Worm (Caenorhabditis elegans): ENCODE measurements around the gene tatn-1.

Gene tatn-1

DNA sequence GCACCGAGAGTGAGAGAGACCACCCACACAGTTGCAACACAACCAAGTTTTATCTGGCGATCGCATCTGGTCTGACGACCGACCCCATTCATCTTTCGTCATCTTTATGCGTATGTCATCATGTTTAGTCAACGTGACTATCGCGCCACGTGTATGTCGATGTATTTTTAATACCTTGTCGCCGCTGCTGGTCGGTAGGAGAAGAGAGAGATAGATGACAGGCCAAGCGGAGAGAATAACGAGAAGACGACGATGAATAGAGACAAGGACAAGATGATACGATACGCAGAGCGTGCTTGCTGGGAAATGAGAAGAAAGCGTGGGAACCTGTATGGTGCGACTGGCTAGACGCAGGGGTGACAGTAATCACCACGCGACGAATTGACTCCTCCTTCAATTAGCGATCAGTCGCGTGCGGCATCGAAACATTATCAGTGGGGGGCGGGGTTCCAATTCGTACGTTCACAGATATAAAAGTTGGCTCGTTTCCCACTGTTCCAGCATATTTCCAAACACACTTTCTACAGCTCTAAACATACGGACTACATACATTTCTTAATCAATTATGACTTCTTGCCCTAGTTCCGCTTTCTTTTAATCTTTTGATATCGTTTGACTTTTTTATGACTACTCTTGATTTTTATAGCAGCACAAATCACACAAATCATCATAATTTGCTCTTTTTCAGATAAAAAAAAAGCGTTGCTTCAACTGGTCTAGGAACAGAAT lies at the start of gene tatn-1:
TSS of gene tatn-1 (plus strand) at position 689 of the 729 bp plus-strand sequence.
- TF ChIP-seq aly-1 (tag; optimal IDR thresholded peaks at IDR 0.05) = no peak
- no peak for TF ChIP-seq ceh-36 (tag; optimal IDR thresholded peaks at IDR 0.05)
- no peak for TF ChIP-seq tra-4 (tag; optimal IDR thresholded peaks at IDR 0.05)
- TF ChIP-seq tbx-11 (GFP tag; IDR thresholded peaks at IDR 0.05) = no peak
- no peak for TF ChIP-seq ets-7 (tag; optimal IDR thresholded peaks at IDR 0.05)
- no peak for TF ChIP-seq hmg-4 (GFP tag; optimal IDR thresholded peaks at IDR 0.05)
- no peak for TF ChIP-seq hmbx-1 (tag; optimal IDR thresholded peaks at IDR 0.05)
- no peak for TF ChIP-seq scrt-1 (GFP tag; IDR thresholded peaks at IDR 0.05)
- TF ChIP-seq hnd-1 (tag; optimal IDR thresholded peaks at IDR 0.05) = no peak
- TF ChIP-seq B0310.2 (tag; optimal IDR thresholded peaks at IDR 0.05) = no peak
- no peak for TF ChIP-seq pes-1 (GFP tag; IDR thresholded peaks at IDR 0.05)
- TF ChIP-seq F13C5.2 (tag; optimal IDR thresholded peaks at IDR 0.05) = no peak
- TF ChIP-seq ceh-13 (GFP tag; optimal IDR thresholded peaks at IDR 0.05) = no peak

DNA sequence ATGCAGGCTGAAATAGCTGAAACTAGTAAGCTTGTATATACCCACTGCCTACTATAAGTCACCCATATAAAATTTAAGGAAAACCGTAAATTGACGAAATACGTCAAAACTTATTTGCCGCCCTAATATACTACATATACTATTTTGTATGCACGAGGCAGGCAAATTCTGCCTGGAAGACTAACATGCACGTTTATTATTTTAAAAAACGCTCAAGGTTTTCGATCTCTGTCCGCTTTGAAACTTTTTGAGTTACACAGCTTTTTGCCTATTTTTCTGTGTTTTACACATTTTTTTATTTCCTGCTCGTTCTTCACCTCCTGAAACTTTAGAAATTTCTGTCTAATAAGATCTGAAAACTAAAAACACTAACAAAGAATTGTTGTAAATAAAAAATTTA lies 47.6 kb upstream of the tatn-1 start:
- TF ChIP-seq hmbx-1 (tag; optimal IDR thresholded peaks at IDR 0.05) (no peak), hmg-4 (GFP tag; optimal IDR thresholded peaks at IDR 0.05) (no peak), B0310.2 (tag; optimal IDR thresholded peaks at IDR 0.05) (no peak), ets-7 (tag; optimal IDR thresholded peaks at IDR 0.05) (no peak), aly-1 (tag; optimal IDR thresholded peaks at IDR 0.05) (no peak), sea-1 (GFP tag; conservative IDR thresholded peaks at IDR 0.05) (no peak), ceh-36 (tag; optimal IDR thresholded peaks at IDR 0.05) (no peak)

DNA sequence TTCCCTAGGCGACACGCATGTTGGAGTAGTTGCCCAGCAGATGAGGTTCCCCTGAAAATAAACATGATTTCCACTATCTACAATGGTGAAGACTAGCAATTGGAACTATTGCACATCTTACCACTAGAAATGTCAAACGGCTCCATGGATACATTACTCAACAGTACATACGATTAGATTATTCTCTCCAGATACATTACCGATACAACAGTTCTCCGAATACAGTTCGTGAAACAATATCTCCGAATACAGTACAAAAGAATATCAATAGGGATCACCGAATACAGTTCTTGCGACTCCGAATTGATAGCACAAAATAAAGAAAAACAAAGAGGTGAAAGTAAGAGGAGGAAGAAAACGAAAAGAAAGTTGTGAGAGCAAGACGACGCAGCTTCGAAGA lies 47.0 kb upstream of the tatn-1 start, which contains the start of gene C05G5.7:
TSS of gene C05G5.7 (minus strand) at position 1 of the 400 bp plus-strand sequence.
- TF ChIP-seq hmg-4 (GFP tag; optimal IDR thresholded peaks at IDR 0.05) = no peak
- no peak for TF ChIP-seq ama-1 (optimal IDR thresholded peaks at IDR 0.05)
- no peak for TF ChIP-seq B0310.2 (tag; optimal IDR thresholded peaks at IDR 0.05)
- TF ChIP-seq ceh-13 (GFP tag; optimal IDR thresholded peaks at IDR 0.05) = no peak
- no peak for TF ChIP-seq pes-1 (GFP tag; IDR thresholded peaks at IDR 0.05)
- no peak for TF ChIP-seq F13C5.2 (tag; optimal IDR thresholded peaks at IDR 0.05)
- TF ChIP-seq ceh-36 (tag; optimal IDR thresholded peaks at IDR 0.05) = no peak
- TF ChIP-seq hnd-1 (tag; optimal IDR thresholded peaks at IDR 0.05) = no peak
- no peak for TF ChIP-seq tra-4 (tag; optimal IDR thresholded peaks at IDR 0.05)
- no peak for TF ChIP-seq flt-1 (GFP tag; IDR thresholded peaks at IDR 0.05)
- no peak for TF ChIP-seq hmbx-1 (tag; optimal IDR thresholded peaks at IDR 0.05)
- TF ChIP-seq ets-7 (tag; optimal IDR thresholded peaks at IDR 0.05) = no peak
- no peak for TF ChIP-seq tbx-11 (GFP tag; IDR thresholded peaks at IDR 0.05)
- TF ChIP-seq tbx-37 (GFP tag; conservative IDR thresholded peaks at IDR 0.05) = no peak
- TF ChIP-seq aly-1 (tag; optimal IDR thresholded peaks at IDR 0.05) = no peak
- no peak for TF ChIP-seq scrt-1 (GFP tag; IDR thresholded peaks at IDR 0.05)
- no peak for TF ChIP-seq sea-1 (GFP tag; conservative IDR thresholded peaks at IDR 0.05)

DNA sequence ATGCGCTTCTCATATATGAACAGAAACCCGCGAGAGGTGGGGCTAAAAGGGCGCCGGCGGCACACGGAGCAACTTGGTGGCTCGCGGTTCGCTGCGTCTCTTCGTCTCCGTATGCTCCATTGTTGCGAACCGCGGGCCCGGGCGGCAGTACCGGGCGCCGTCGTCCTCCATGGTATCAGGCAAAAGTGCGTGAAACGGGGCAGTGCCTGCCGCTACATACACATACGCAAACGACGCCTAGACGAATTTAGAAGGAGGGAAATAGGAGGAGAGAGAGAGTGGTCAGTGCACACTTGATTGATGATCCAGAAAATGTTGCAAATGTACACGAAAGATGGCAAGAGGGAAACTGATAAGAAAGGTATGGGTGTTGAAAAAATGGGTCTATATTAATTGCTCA lies 46.3 kb upstream of the tatn-1 start:
- TF ChIP-seq hnd-1 (tag; optimal IDR thresholded peaks at IDR 0.05) = no peak
- TF ChIP-seq sea-1 (GFP tag; conservative IDR thresholded peaks at IDR 0.05) = no peak
- no peak for TF ChIP-seq F13C5.2 (tag; optimal IDR thresholded peaks at IDR 0.05)
- TF ChIP-seq ceh-36 (tag; optimal IDR thresholded peaks at IDR 0.05) = no peak
- TF ChIP-seq ceh-13 (GFP tag; optimal IDR thresholded peaks at IDR 0.05) = no peak
- no peak for TF ChIP-seq hmbx-1 (tag; optimal IDR thresholded peaks at IDR 0.05)
- TF ChIP-seq tbx-11 (GFP tag; IDR thresholded peaks at IDR 0.05) = no peak
- TF ChIP-seq aly-1 (tag; optimal IDR thresholded peaks at IDR 0.05) = no peak
- TF ChIP-seq ets-7 (tag; optimal IDR thresholded peaks at IDR 0.05) = no peak

DNA sequence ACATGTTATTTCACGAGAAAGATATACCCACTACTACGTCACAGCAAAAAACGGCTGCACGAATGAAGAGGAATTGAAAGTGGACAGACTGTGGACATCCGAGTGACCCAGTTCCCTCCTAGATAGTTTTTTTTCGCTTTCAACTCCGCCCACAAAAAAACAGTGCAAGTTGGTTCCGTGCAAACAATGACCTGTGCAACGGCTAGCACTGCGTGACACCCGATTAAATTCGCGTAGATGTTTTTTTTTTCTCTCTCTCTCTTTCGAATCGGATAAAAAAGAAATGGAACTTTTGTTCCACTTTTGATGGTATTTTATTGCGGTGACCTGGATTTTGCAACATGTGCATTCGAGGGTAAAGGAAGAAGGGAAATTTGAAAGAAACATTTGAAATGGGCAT lies 45.6 kb upstream of the tatn-1 start:
- TF ChIP-seq F13C5.2 (tag; optimal IDR thresholded peaks at IDR 0.05) (no peak), ceh-13 (GFP tag; optimal IDR thresholded peaks at IDR 0.05) (no peak), tra-4 (tag; optimal IDR thresholded peaks at IDR 0.05) (no peak), flt-1 (GFP tag; IDR thresholded peaks at IDR 0.05) (no peak), B0310.2 (tag; optimal IDR thresholded peaks at IDR 0.05) (no peak), ama-1 (optimal IDR thresholded peaks at IDR 0.05) (no peak), tbx-11 (GFP tag; IDR thresholded peaks at IDR 0.05) (no peak), aly-1 (tag; optimal IDR thresholded peaks at IDR 0.05) (no peak), pes-1 (GFP tag; IDR thresholded peaks at IDR 0.05) (no peak)

DNA sequence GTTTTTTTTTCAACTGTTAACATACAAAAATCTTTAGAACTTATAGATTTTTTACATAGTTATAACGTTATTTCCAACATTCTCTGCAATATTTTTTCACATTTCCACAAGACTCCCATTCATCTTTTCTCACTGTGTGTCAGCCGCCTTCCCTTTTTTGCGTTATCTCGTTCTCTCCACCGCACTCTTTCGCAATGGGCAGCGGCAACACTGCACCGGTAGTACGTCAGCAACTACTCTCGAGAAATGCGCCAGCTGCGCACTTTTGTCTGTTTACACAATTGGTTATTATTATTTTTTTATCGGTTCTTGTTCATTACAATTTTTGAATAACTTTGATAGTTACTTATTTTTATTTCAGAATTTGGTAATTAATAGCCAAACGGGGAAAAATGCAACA lies 43.9 kb upstream of the tatn-1 start, which contains the start of gene C05G5.2:
TSS of gene C05G5.2 (plus strand) at position 356 of the 400 bp plus-strand sequence.
- TF ChIP-seq scrt-1 (GFP tag; IDR thresholded peaks at IDR 0.05) (no peak), hnd-1 (tag; optimal IDR thresholded peaks at IDR 0.05) (no peak), sea-1 (GFP tag; conservative IDR thresholded peaks at IDR 0.05) (0 out of 2 replicates have a peak, but pooled peaks have one; percentile 35), F13C5.2 (tag; optimal IDR thresholded peaks at IDR 0.05) (peak; percentile 57), pes-1 (GFP tag; IDR thresholded peaks at IDR 0.05) (peak; percentile 24; the same call in 1 of the 2 replicates), ets-7 (tag; optimal IDR thresholded peaks at IDR 0.05) (no peak), hmbx-1 (tag; optimal IDR thresholded peaks at IDR 0.05) (peak; percentile 33), tbx-37 (GFP tag; conservative IDR thresholded peaks at IDR 0.05) (0 out of 2 replicates have a peak, but pooled peaks have one; percentile 6)

DNA sequence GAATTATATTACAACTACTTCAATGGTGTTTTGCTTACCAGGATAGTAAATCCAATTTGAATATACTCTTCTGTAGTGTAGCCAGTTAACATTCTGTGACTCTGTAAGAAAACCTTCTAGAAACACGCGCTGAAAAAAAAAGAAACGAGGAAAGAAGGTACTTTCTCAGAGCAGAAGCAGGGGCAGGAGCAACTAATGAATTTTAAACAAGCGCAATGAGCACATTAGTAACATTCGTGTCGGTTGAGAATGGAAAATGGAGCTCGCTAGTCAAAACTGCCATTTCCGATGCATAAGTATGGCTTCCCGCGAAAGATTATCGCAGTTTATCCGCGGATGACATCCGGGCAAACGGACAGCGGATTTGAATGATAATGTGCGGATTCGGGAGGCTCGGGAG lies 38.9 kb upstream of the tatn-1 start, which contains the start of gene C05G5.3:
TSS of gene C05G5.3 (minus strand) at position 101 of the 400 bp plus-strand sequence.
- TF ChIP-seq F13C5.2 (tag; optimal IDR thresholded peaks at IDR 0.05) = no peak
- no peak for TF ChIP-seq ceh-36 (tag; optimal IDR thresholded peaks at IDR 0.05)
- TF ChIP-seq sea-1 (GFP tag; conservative IDR thresholded peaks at IDR 0.05) = no peak
- TF ChIP-seq B0310.2 (tag; optimal IDR thresholded peaks at IDR 0.05) = no peak
- TF ChIP-seq pes-1 (GFP tag; IDR thresholded peaks at IDR 0.05) = no peak
- TF ChIP-seq ama-1 (optimal IDR thresholded peaks at IDR 0.05) = no peak
- no peak for TF ChIP-seq hnd-1 (tag; optimal IDR thresholded peaks at IDR 0.05)
- no peak for TF ChIP-seq flt-1 (GFP tag; IDR thresholded peaks at IDR 0.05)
- no peak for TF ChIP-seq tbx-11 (GFP tag; IDR thresholded peaks at IDR 0.05)
- no peak for TF ChIP-seq scrt-1 (GFP tag; IDR thresholded peaks at IDR 0.05)
- no peak for TF ChIP-seq tra-4 (tag; optimal IDR thresholded peaks at IDR 0.05)
- no peak for TF ChIP-seq tbx-37 (GFP tag; conservative IDR thresholded peaks at IDR 0.05)
